Worm (Caenorhabditis elegans): Measurements from ENCODE around the gene M60.6.

DNA sequence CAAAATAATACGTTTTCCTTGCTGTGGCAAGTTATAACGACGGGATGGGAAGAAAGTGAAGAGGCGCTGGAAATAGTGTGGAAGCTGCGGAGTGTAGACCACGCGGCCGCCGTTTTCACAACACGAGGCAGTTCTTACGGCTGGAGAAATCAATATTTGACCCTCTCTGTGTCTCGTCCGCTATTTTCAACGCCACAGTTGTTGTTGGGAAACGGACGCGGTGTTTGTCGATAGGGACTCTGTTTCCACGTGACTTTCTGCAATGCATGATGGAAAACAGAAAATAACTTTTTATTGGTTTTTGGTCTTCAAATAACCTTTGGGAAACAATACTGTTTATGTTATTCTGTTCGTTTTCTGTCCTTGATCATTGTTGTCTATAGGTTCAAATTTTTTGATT lies 20.4 kb downstream of the M60.6 start, which contains the start of gene K02A6.3:
- TF ChIP-seq snpc-4 (tag; optimal IDR thresholded peaks at IDR 0.05) (no peak), mab-5 (tag; optimal IDR thresholded peaks at IDR 0.05) (no peak)

Measured in whole organism, mixed stage, embryonic.